Worm (Caenorhabditis elegans): Measurements from ENCODE around the gene mdt-10.

Gene mdt-10

ce11 chrII:7884898-7885297, 30.1 kb upstream of the mdt-10 start:
- TF ChIP-seq nhr-129 (tag; optimal IDR thresholded peaks at IDR 0.05) (peak; percentile 20), elt-3 (tag; optimal IDR thresholded peaks at IDR 0.05) (no peak), elt-1 (tag; optimal IDR thresholded peaks at IDR 0.05) (no peak), skn-1 (tag; optimal IDR thresholded peaks at IDR 0.05) (no peak), aly-2 (tag; optimal IDR thresholded peaks at IDR 0.05) (no peak), alr-1 (tag; optimal IDR thresholded peaks at IDR 0.05) (no peak), Y55F3AM.14 (GFP tag; optimal IDR thresholded peaks at IDR 0.05) (no peak), mdl-1 (tag; optimal IDR thresholded peaks at IDR 0.05) (no peak), lin-13 (GFP tag; optimal IDR thresholded peaks at IDR 0.05) (no peak), mab-5 (tag; optimal IDR thresholded peaks at IDR 0.05) (no peak), unc-55 (GFP tag; optimal IDR thresholded peaks at IDR 0.05) (peak; percentile 95), lsy-2 (tag; optimal IDR thresholded peaks at IDR 0.05) (peak in 1 of 2 experiments; percentile 38), nhr-10 (tag; optimal IDR thresholded peaks at IDR 0.05) (no peak), mbf-1 (tag; optimal IDR thresholded peaks at IDR 0.05) (no peak), gmeb-1 (tag; optimal IDR thresholded peaks at IDR 0.05) (no peak), ztf-1 (GFP tag; conservative IDR thresholded peaks at IDR 0.05) (no peak), snpc-4 (tag; optimal IDR thresholded peaks at IDR 0.05) (no peak), lin-11 (tag; optimal IDR thresholded peaks at IDR 0.05) (peak; percentile 23), sma-9 (GFP tag; optimal IDR thresholded peaks at IDR 0.05) (no peak), sma-9 (tag; optimal IDR thresholded peaks at IDR 0.05) (no peak), nhr-11 (tag; optimal IDR thresholded peaks at IDR 0.05) (no peak), C34F6.9 (tag; optimal IDR thresholded peaks at IDR 0.05) (peak; percentile 65)

- TF ChIP-seq egl-27 (tag; optimal IDR thresholded peaks at IDR 0.05), result no peak
- TF ChIP-seq lsy-2 (tag; optimal IDR thresholded peaks at IDR 0.05), result peak in 1 of 2 experiments; percentile 53
- TF ChIP-seq aly-2 (tag; optimal IDR thresholded peaks at IDR 0.05), result no peak
- no peak for TF ChIP-seq C34F6.9 (tag; optimal IDR thresholded peaks at IDR 0.05)
- no peak for TF ChIP-seq Y55F3AM.14 (GFP tag; optimal IDR thresholded peaks at IDR 0.05)
- no peak for TF ChIP-seq nhr-11 (tag; optimal IDR thresholded peaks at IDR 0.05)
Measured at ce11 chrII:7880373-7880862, 25.6 kb upstream of the mdt-10 start, which contains the start of gene perm-1. Gene perm-1, plus strand, starts transcription at chrII:7880812.

- TF ChIP-seq fos-1 (tag; optimal IDR thresholded peaks at IDR 0.05) (peak; percentile 62), unc-55 (GFP tag; optimal IDR thresholded peaks at IDR 0.05) (peak; percentile 16), nhr-129 (tag; optimal IDR thresholded peaks at IDR 0.05) (peak; percentile 5), gmeb-1 (tag; optimal IDR thresholded peaks at IDR 0.05) (no peak), zag-1 (tag; optimal IDR thresholded peaks at IDR 0.05) (no peak), ceh-16 (tag; optimal IDR thresholded peaks at IDR 0.05) (no peak), elt-3 (tag; optimal IDR thresholded peaks at IDR 0.05) (no peak), lsy-2 (tag; optimal IDR thresholded peaks at IDR 0.05) (peak in 1 of 2 experiments; percentile 12)
Measured at ce11 chrII:7879266-7879718, 24.4 kb upstream of the mdt-10 start, which contains the start of the genes vha-4 and T01H3.5. Gene vha-4, minus strand, starts transcription at chrII:7879316. Gene T01H3.5, plus strand, starts transcription at chrII:7879616.

- TF ChIP-seq peb-1 (tag; optimal IDR thresholded peaks at IDR 0.05) (no peak), ama-1 (optimal IDR thresholded peaks at IDR 0.05) (peak; percentile 2), crh-2 (tag; optimal IDR thresholded peaks at IDR 0.05) (peak; percentile 3), lsy-2 (tag; optimal IDR thresholded peaks at IDR 0.05) (peak in 1 of 2 experiments; percentile 12)
Measured at ce11 chrII:7877744-7878468, 23.1 kb upstream of the mdt-10 start, which contains the start of gene T01H3.2. Gene T01H3.2, minus strand, starts transcription at chrII:7877994.

- TF ChIP-seq lsy-2 (tag; optimal IDR thresholded peaks at IDR 0.05) (peak in 1 of 2 experiments; percentile 82), F13H6.1 (tag; optimal IDR thresholded peaks at IDR 0.05) (no peak), mab-5 (tag; optimal IDR thresholded peaks at IDR 0.05) (no peak), nhr-237 (tag; optimal IDR thresholded peaks at IDR 0.05) (no peak), nhr-25 (tag; optimal IDR thresholded peaks at IDR 0.05) (peak; percentile 31), sma-9 (GFP tag; optimal IDR thresholded peaks at IDR 0.05) (peak; percentile 32), sma-9 (tag; optimal IDR thresholded peaks at IDR 0.05) (no peak), ztf-1 (GFP tag; conservative IDR thresholded peaks at IDR 0.05) (no peak), nhr-11 (tag; optimal IDR thresholded peaks at IDR 0.05) (no peak), nhr-77 (tag; optimal IDR thresholded peaks at IDR 0.05) (no peak), lin-11 (tag; optimal IDR thresholded peaks at IDR 0.05) (peak; percentile 11), nhr-12 (tag; optimal IDR thresholded peaks at IDR 0.05) (no peak), dmd-4 (tag; optimal IDR thresholded peaks at IDR 0.05) (no peak), R02D3.7 (tag; optimal IDR thresholded peaks at IDR 0.05) (no peak), ceh-16 (tag; optimal IDR thresholded peaks at IDR 0.05) (no peak), sem-4 (tag; optimal IDR thresholded peaks at IDR 0.05) (no peak), nhr-6 (tag; optimal IDR thresholded peaks at IDR 0.05) (no peak), alr-1 (tag; optimal IDR thresholded peaks at IDR 0.05) (no peak), ztf-11 (tag; optimal IDR thresholded peaks at IDR 0.05) (no peak), unc-62 (GFP tag; optimal IDR thresholded peaks at IDR 0.05) (no peak), ZK546.5 (tag; optimal IDR thresholded peaks at IDR 0.05) (no peak), unc-39 (tag; optimal IDR thresholded peaks at IDR 0.05) (no peak), mbf-1 (tag; optimal IDR thresholded peaks at IDR 0.05) (no peak), sma-3 (GFP tag; optimal IDR thresholded peaks at IDR 0.05) (no peak), crh-2 (tag; optimal IDR thresholded peaks at IDR 0.05) (peak; percentile 39)
Measured at ce11 chrII:7873843-7874372, 19.1 kb upstream of the mdt-10 start, which contains the start of gene T01H3.3. Gene T01H3.3, minus strand, starts transcription at chrII:7873893.

Measured in whole organism, L2 larva.